Fruit fly (Drosophila melanogaster) whole organism, embryonic: Measurements from ENCODE around the gene Mvb12.

Experiments used
- Blimp-1 ChIP-seq: fragments of 200-800 bp; sonication (Bioruptor generic); optimal IDR thresholded peaks from 3 replicates; lab custom pipeline; 2018; ENCODE audit warnings: missing biosample characterization, missing genetic modification characterization, mild to moderate bottlenecking, moderate library complexity, missing genetic modification reagents
- CG11560 ChIP-seq: fragments of 200-800 bp; sonication (Bioruptor generic); IDR thresholded peaks from 3 replicates; pipeline ENCODE4 v1.3.6; 2022; ENCODE audit warnings: missing biosample characterization, missing genetic modification characterization
- CG1233 ChIP-seq: fragments of 200-800 bp; sonication (Bioruptor generic); optimal IDR thresholded peaks from 4 replicates; lab custom pipeline; 2018; ENCODE audit warnings: missing biosample characterization, mild to moderate bottlenecking, missing genetic modification characterization
- CG12391 ChIP-seq: fragments of 200-800 bp; sonication (Bioruptor generic); optimal IDR thresholded peaks from 3 replicates; lab custom pipeline; 2018; ENCODE audit warnings: missing biosample characterization, mild to moderate bottlenecking, missing genetic modification characterization, moderate library complexity
- CG1603 ChIP-seq: fragments of 200-800 bp; sonication (Bioruptor generic); optimal IDR thresholded peaks from 2 replicates; lab custom pipeline; 2019; ENCODE audit warnings: missing biosample characterization, mild to moderate bottlenecking, missing genetic modification characterization, moderate library complexity
- CG17359 ChIP-seq: fragments of 200-800 bp; sonication (Bioruptor generic); optimal IDR thresholded peaks from 3 replicates; lab custom pipeline; 2018; ENCODE audit warnings: missing biosample characterization, mild to moderate bottlenecking, missing genetic modification characterization, moderate library complexity
- CG17361 ChIP-seq: fragments of 200-800 bp; sonication (Bioruptor generic); IDR thresholded peaks from 3 replicates; pipeline ENCODE4 v1.3.6; 2022; ENCODE audit warnings: missing biosample characterization, missing genetic modification characterization
- CG17568 ChIP-seq: fragments of 200-800 bp; sonication (Bioruptor generic); optimal IDR thresholded peaks from 2 replicates; lab custom pipeline; 2018; ENCODE audit warnings: missing biosample characterization, mild to moderate bottlenecking, missing genetic modification characterization, moderate library complexity
- CG18262 ChIP-seq: fragments of 200-800 bp; optimal IDR thresholded peaks from 3 replicates; lab custom pipeline; 2019; ENCODE audit warnings: missing biosample characterization, mild to moderate bottlenecking, missing genetic modification characterization, moderate library complexity
- CG18764 ChIP-seq: fragments of 200-800 bp; sonication (Bioruptor generic); optimal IDR thresholded peaks from 3 replicates; lab custom pipeline; 2016; ENCODE audit warnings: missing biosample characterization, missing genetic modification characterization
- CG2199 ChIP-seq: fragments of 200-800 bp; sonication (Bioruptor generic); IDR thresholded peaks from 3 replicates; pipeline ENCODE4 v1.3.6; 2022; ENCODE audit warnings: missing biosample characterization, missing genetic modification characterization
- CG2875 ChIP-seq: fragments of 200-800 bp; sonication (Bioruptor generic); optimal IDR thresholded peaks from 2 replicates; lab custom pipeline; 2017; ENCODE audit warnings: missing biosample characterization, mild to moderate bottlenecking, missing genetic modification characterization, missing genetic modification reagents
- CG33557 ChIP-seq: fragments of 200-800 bp; sonication (Bioruptor generic); optimal IDR thresholded peaks from 2 replicates; lab custom pipeline; 2019; ENCODE audit warnings: missing biosample characterization, mild to moderate bottlenecking, missing genetic modification characterization, moderate library complexity
- CG34224 ChIP-seq: fragments of 200-800 bp; sonication (Bioruptor generic); IDR thresholded peaks from 3 replicates; pipeline ENCODE4 v1.3.6; 2022; ENCODE audit warnings: missing biosample characterization, missing genetic modification characterization; ENCODE audit not compliant: partially characterized antibody
- CG3838 ChIP-seq: fragments of 200-800 bp; sonication (Bioruptor generic); optimal IDR thresholded peaks from 3 replicates; lab custom pipeline; 2016; ENCODE audit warnings: missing biosample characterization, missing genetic modification characterization
- CG3995 ChIP-seq: fragments of 200-800 bp; sonication (Bioruptor generic); optimal IDR thresholded peaks from 3 replicates; lab custom pipeline; 2016; ENCODE audit warnings: missing biosample characterization, missing genetic modification characterization
- CG4282 ChIP-seq: fragments of 200-800 bp; sonication (Bioruptor generic); optimal IDR thresholded peaks from 2 replicates; lab custom pipeline; 2016; ENCODE audit warnings: missing biosample characterization, missing genetic modification characterization
- CG4854 ChIP-seq: fragments of 200-800 bp; sonication (Bioruptor generic); optimal IDR thresholded peaks from 2 replicates; lab custom pipeline; 2016; ENCODE audit warnings: missing biosample characterization, missing genetic modification characterization, inconsistent platforms
- CG6689 ChIP-seq: fragments of 200-800 bp; sonication (Bioruptor generic); IDR thresholded peaks from 2 replicates; pipeline ENCODE4 v1.3.6; 2022; ENCODE audit warnings: missing biosample characterization, missing genetic modification characterization
- CG8089 ChIP-seq: fragments of 200-800 bp; sonication (Bioruptor generic); optimal IDR thresholded peaks from 3 replicates; lab custom pipeline; 2016; ENCODE audit warnings: missing biosample characterization, missing genetic modification characterization
- CG8359 ChIP-seq: fragments of 200-800 bp; sonication (Bioruptor generic); optimal IDR thresholded peaks from 2 replicates; lab custom pipeline; 2017; ENCODE audit warnings: missing biosample characterization, mild to moderate bottlenecking, missing genetic modification characterization, borderline replicate concordance
- CG8765 ChIP-seq: fragments of 200-800 bp; sonication (Bioruptor generic); IDR thresholded peaks from 2 replicates; pipeline ENCODE4 v1.3.6; 2022; ENCODE audit warnings: missing biosample characterization, missing genetic modification characterization
- Dip3 ChIP-seq: fragments of 200-800 bp; sonication (Bioruptor generic); optimal IDR thresholded peaks from 3 replicates; lab custom pipeline; 2016; ENCODE audit warnings: missing biosample characterization, missing genetic modification characterization
- Drgx ChIP-seq: fragments of 200-800 bp; sonication (Bioruptor generic); IDR thresholded peaks from 2 replicates; pipeline ENCODE4 v1.3.6; 2022; ENCODE audit warnings: missing biosample characterization, missing genetic modification characterization
- Ets65A ChIP-seq: fragments of 200-800 bp; sonication (Bioruptor generic); peaks from one replicate; lab custom pipeline; 2016; ENCODE audit warnings: missing biosample characterization, missing genetic modification characterization
- Fer2 ChIP-seq: fragments of 200-800 bp; sonication (Bioruptor generic); optimal IDR thresholded peaks from 2 replicates; lab custom pipeline; 2018; ENCODE audit warnings: missing biosample characterization, mild to moderate bottlenecking, missing genetic modification characterization, moderate library complexity
- HLH4C ChIP-seq: fragments of 200-800 bp; sonication (Bioruptor generic); IDR thresholded peaks from 3 replicates; pipeline ENCODE4 v1.3.6; 2022; ENCODE audit warnings: missing biosample characterization, missing genetic modification characterization; ENCODE audit not compliant: partially characterized antibody
- Nf-YC ChIP-seq: fragments of 200-800 bp; optimal IDR thresholded peaks from 3 replicates; lab custom pipeline; 2019; ENCODE audit warnings: missing biosample characterization, mild to moderate bottlenecking, missing genetic modification characterization, moderate library complexity
- Ptx1 ChIP-seq: fragments of 200-800 bp; sonication (Bioruptor generic); IDR thresholded peaks from 2 replicates; pipeline ENCODE4 v1.3.6; 2022; ENCODE audit warnings: missing biosample characterization, missing genetic modification characterization
- Side ChIP-seq: fragments of 200-800 bp; sonication (Bioruptor generic); optimal IDR thresholded peaks from 2 replicates; lab custom pipeline; 2016; ENCODE audit warnings: missing biosample characterization, missing genetic modification characterization
- Spps ChIP-seq: fragments of 200-800 bp; sonication (Bioruptor generic); optimal IDR thresholded peaks from 2 replicates; lab custom pipeline; 2018; ENCODE audit warnings: missing biosample characterization, mild to moderate bottlenecking, missing genetic modification characterization
- Vsx1 ChIP-seq: fragments of 200-800 bp; sonication (Bioruptor generic); optimal IDR thresholded peaks from 2 replicates; lab custom pipeline; 2017; ENCODE audit warnings: missing biosample characterization, mild to moderate bottlenecking, missing genetic modification characterization, missing genetic modification reagents
- bbx ChIP-seq: fragments of 200-800 bp; sonication (Bioruptor generic); IDR thresholded peaks from 2 replicates; pipeline ENCODE4 v1.3.6; 2022; ENCODE audit warnings: missing biosample characterization, missing genetic modification characterization; ENCODE audit not compliant: partially characterized antibody
- bsh ChIP-seq, 2 experiments: fragments of 200-800 bp; sonication (Bioruptor generic); optimal IDR thresholded peaks; 2 replicates each; lab custom pipeline; 2017 to 2018; ENCODE audit warnings: mild to moderate bottlenecking in 2 of 2, missing biosample characterization in 2 of 2, missing genetic modification characterization in 2 of 2, moderate library complexity in 1 of 2
- esg ChIP-seq: fragments of 200-800 bp; sonication (Bioruptor generic); conservative IDR thresholded peaks from 2 replicates; pipeline ENCODE4 v1.3.6; 2022; ENCODE audit warnings: missing biosample characterization, missing genetic modification characterization
- fd102C ChIP-seq: fragments of 200-800 bp; sonication (Bioruptor generic); optimal IDR thresholded peaks from 2 replicates; lab custom pipeline; 2018; ENCODE audit warnings: missing biosample characterization, mild to moderate bottlenecking, missing genetic modification characterization, moderate library complexity
- fru ChIP-seq: fragments of >200 bp; optimal IDR thresholded peaks from 2 replicates; lab custom pipeline; 2017
- inv ChIP-seq: fragments of 200-800 bp; sonication (Bioruptor generic); IDR thresholded peaks from 2 replicates; pipeline ENCODE4 v1.3.6; 2022; ENCODE audit warnings: missing biosample characterization, missing genetic modification characterization; ENCODE audit not compliant: partially characterized antibody
- kah ChIP-seq: fragments of 200-800 bp; sonication (Bioruptor generic); optimal IDR thresholded peaks from 2 replicates; lab custom pipeline; 2018; ENCODE audit warnings: missing biosample characterization, mild to moderate bottlenecking, missing genetic modification characterization
- klu ChIP-seq: fragments of 200-800 bp; sonication (Bioruptor generic); IDR thresholded peaks from 2 replicates; pipeline ENCODE4 v1.3.6; 2022; ENCODE audit warnings: missing biosample characterization, missing genetic modification characterization
- nerfin-1 ChIP-seq: fragments of 200-800 bp; sonication (Bioruptor generic); optimal IDR thresholded peaks from 3 replicates; lab custom pipeline; 2019; ENCODE audit warnings: missing biosample characterization, mild to moderate bottlenecking, missing genetic modification characterization, moderate library complexity
- odd ChIP-seq: fragments of 200-800 bp; sonication (Bioruptor generic); optimal IDR thresholded peaks from 2 replicates; lab custom pipeline; 2017; ENCODE audit warnings: missing biosample characterization, mild to moderate bottlenecking, missing genetic modification characterization
- pan ChIP-seq, 4 experiments: fragments of >200 bp in 3 of 4; fragments of 200-800 bp in 1 of 4; sonication (Bioruptor generic) in 1 of 4; optimal IDR thresholded peaks in 3 of 4; IDR thresholded peaks in 1 of 4; 2 replicates each; pipeline versions ENCODE4 v1.3.6 to Lab custom; 2017 to 2022; ENCODE audit warnings: missing biosample characterization in 2 of 4, missing genetic modification characterization in 2 of 4, mixed read lengths in 1 of 4
- repo ChIP-seq: fragments of 200-800 bp; sonication (Bioruptor generic); optimal IDR thresholded peaks from 2 replicates; lab custom pipeline; 2016; ENCODE audit warnings: missing biosample characterization, missing genetic modification characterization
- schlank ChIP-seq: fragments of 200-800 bp; sonication (Bioruptor generic); optimal IDR thresholded peaks from 2 replicates; lab custom pipeline; 2018; ENCODE audit warnings: missing biosample characterization, mild to moderate bottlenecking, missing genetic modification characterization
- stc ChIP-seq: fragments of 200-800 bp; sonication (Bioruptor generic); IDR thresholded peaks from 2 replicates; pipeline ENCODE4 v1.3.6; 2022; ENCODE audit warnings: missing biosample characterization, missing genetic modification characterization
- tll ChIP-seq, 2 experiments: fragments of 200-800 bp in 1 of 2; fragments of >200 bp in 1 of 2; sonication (Bioruptor generic) in 1 of 2; optimal IDR thresholded peaks; 2 replicates each; lab custom pipeline; 2017 to 2019; ENCODE audit warnings: missing biosample characterization in 2 of 2, missing genetic modification characterization in 2 of 2, mild to moderate bottlenecking in 1 of 2, moderate library complexity in 1 of 2
- unpg ChIP-seq: fragments of 200-800 bp; sonication (Bioruptor generic); optimal IDR thresholded peaks from 3 replicates; lab custom pipeline; 2018; ENCODE audit warnings: missing biosample characterization, mild to moderate bottlenecking, missing genetic modification characterization, moderate library complexity
- zfh2 ChIP-seq: fragments of 200-800 bp; sonication (Bioruptor generic); optimal IDR thresholded peaks from 2 replicates; lab custom pipeline; 2016; ENCODE audit warnings: missing biosample characterization, missing genetic modification characterization

The Mvb12 gene

dm6 chrX:18140932-18141587, 39.9 kb upstream of the Mvb12 start (continued):
- no peak for TF ChIP-seq Spps
- no peak for TF ChIP-seq repo (GFP tag; lab: Kevin White, UChicago)
- no peak for TF ChIP-seq CG18764 (GFP tag; lab: Kevin White, UChicago)
- TF ChIP-seq CG8765 (GFP tag; lab: Robert Waterston, UW), result no peak
- TF ChIP-seq CG4854 (GFP tag; lab: Kevin White, UChicago), result no peak
- no peak for TF ChIP-seq stc
- no peak for TF ChIP-seq CG2199
- TF ChIP-seq CG18262 (tag; lab: Kevin White, UChicago), result peak; percentile 13
- TF ChIP-seq Blimp-1, result peak; percentile 51
- TF ChIP-seq CG12391 (tag; lab: Kevin White, UChicago), result no peak
- TF ChIP-seq CG6689, result no peak
- TF ChIP-seq inv (GFP tag; lab: Robert Waterston, UW), result no peak
- peak in 1 of 2 experiments; percentile 22 for TF ChIP-seq bsh (GFP tag; optimal IDR thresholded peaks at IDR 0.05; lab: Kevin White, UChicago)
- TF ChIP-seq Dip3, result no peak
- no peak for TF ChIP-seq zfh2 (GFP tag; lab: Kevin White, UChicago)
- no peak for TF ChIP-seq bbx
- TF ChIP-seq klu (GFP tag; lab: Robert Waterston, UW), result peak; percentile 19; the same call in 1 of the 2 replicates
- no peak for TF ChIP-seq Nf-YC (tag; lab: Kevin White, UChicago)
- no peak for TF ChIP-seq CG11560 (tag; lab: Robert Waterston, UW)
- TF ChIP-seq CG1233 (GFP tag; lab: Kevin White, UChicago), result no peak
- peak; percentile 35 for TF ChIP-seq CG1603 (tag; lab: Kevin White, UChicago)
- no peak for TF ChIP-seq CG4282 (GFP tag; lab: Kevin White, UChicago)
- TF ChIP-seq tll (GFP tag; optimal IDR thresholded peaks at IDR 0.05; lab: Kevin White, UChicago), result no peak
- no peak for TF ChIP-seq schlank (tag; lab: Kevin White, UChicago)
- TF ChIP-seq Fer2 (tag; lab: Kevin White, UChicago), result no peak
- TF ChIP-seq CG8359, result no peak
- TF ChIP-seq odd (GFP tag; lab: Kevin White, UChicago), result no peak
- TF ChIP-seq pan (optimal IDR thresholded peaks at IDR 0.05; lab: Kevin White, UChicago), result no peak
- TF ChIP-seq pan (GFP tag; optimal IDR thresholded peaks at IDR 0.05 in 1 of 2, IDR thresholded peaks at IDR 0.05 in 1 of 2), result peak in 1 of 2 experiments; percentile 5
- no peak for TF ChIP-seq Vsx1 (GFP tag; lab: Kevin White, UChicago)
- TF ChIP-seq CG2875 (GFP tag; lab: Kevin White, UChicago), result no peak
- TF ChIP-seq CG8089, result no peak
- TF ChIP-seq nerfin-1 (tag; lab: Kevin White, UChicago), result no peak
- peak; percentile 50; the same call in 2 of the 3 replicates for TF ChIP-seq CG17361 (GFP tag; lab: Robert Waterston, UW)
- no peak for TF ChIP-seq esg
- no peak for TF ChIP-seq unpg
- TF ChIP-seq fd102C (GFP tag; lab: Kevin White, UChicago), result no peak
- TF ChIP-seq CG3838 (GFP tag; lab: Kevin White, UChicago), result no peak
- no peak for TF ChIP-seq CG34224 (GFP tag; lab: Robert Waterston, UW)
- TF ChIP-seq HLH4C (GFP tag; lab: Robert Waterston, UW), result no peak
- no peak for TF ChIP-seq CG33557 (GFP tag; lab: Kevin White, UChicago)
- TF ChIP-seq Side, result no peak
- TF ChIP-seq Ptx1 (GFP tag; lab: Robert Waterston, UW), result peak; percentile 28; the same call in 1 of the 2 replicates
- no peak for TF ChIP-seq CG17568 (GFP tag; lab: Kevin White, UChicago)
- peak; percentile 95 for TF ChIP-seq Ets65A
- TF ChIP-seq kah, result no peak
- no peak for TF ChIP-seq CG3995 (GFP tag; lab: Kevin White, UChicago)
- TF ChIP-seq CG17359 (tag; lab: Kevin White, UChicago), result no peak
- TF ChIP-seq fru (lab: Kevin White, UChicago), result no peak
- no peak for TF ChIP-seq Drgx
